Fruit fly (Drosophila melanogaster) whole organism, embryonic: ENCODE measurements around the gene CG31431.

ENCODE experiments used
- Atf3 ChIP-seq: fragments of 200-800 bp; sonication (Bioruptor generic); optimal IDR thresholded peaks from 3 replicates; lab custom pipeline; 2016; ENCODE audit warnings: missing biosample characterization, missing genetic modification characterization
- CG1233 ChIP-seq: fragments of 200-800 bp; sonication (Bioruptor generic); optimal IDR thresholded peaks from 4 replicates; lab custom pipeline; 2018; ENCODE audit warnings: missing biosample characterization, mild to moderate bottlenecking, missing genetic modification characterization
- CG13296 ChIP-seq: fragments of 200-800 bp; sonication (Bioruptor generic); optimal IDR thresholded peaks from 3 replicates; lab custom pipeline; 2018; ENCODE audit warnings: missing biosample characterization, mild to moderate bottlenecking, missing genetic modification characterization
- CG14965 ChIP-seq: fragments of 200-800 bp; sonication (Bioruptor generic); optimal IDR thresholded peaks from 2 replicates; lab custom pipeline; 2016; ENCODE audit warnings: missing biosample characterization, missing genetic modification characterization, borderline replicate concordance
- CG17802 ChIP-seq: fragments of 200-800 bp; sonication (Bioruptor generic); optimal IDR thresholded peaks from 2 replicates; lab custom pipeline; 2018; ENCODE audit warnings: missing biosample characterization, mild to moderate bottlenecking, missing genetic modification characterization, moderate library complexity
- CG18599 ChIP-seq: fragments of 200-800 bp; sonication (Bioruptor generic); optimal IDR thresholded peaks from 3 replicates; lab custom pipeline; 2017; ENCODE audit warnings: missing biosample characterization, missing genetic modification characterization, mild to moderate bottlenecking, moderate library complexity, missing genetic modification reagents
- CG2202 ChIP-seq: fragments of 200-800 bp; sonication (Bioruptor generic); optimal IDR thresholded peaks from 2 replicates; lab custom pipeline; 2018; ENCODE audit warnings: missing biosample characterization, mild to moderate bottlenecking, missing genetic modification characterization
- CG2875 ChIP-seq: fragments of 200-800 bp; sonication (Bioruptor generic); optimal IDR thresholded peaks from 2 replicates; lab custom pipeline; 2017; ENCODE audit warnings: missing biosample characterization, mild to moderate bottlenecking, missing genetic modification characterization, missing genetic modification reagents
- CG30020 ChIP-seq: fragments of 200-800 bp; optimal IDR thresholded peaks from 2 replicates; lab custom pipeline; 2019; ENCODE audit warnings: missing biosample characterization, mild to moderate bottlenecking, missing genetic modification characterization, moderate library complexity
- CG3847 ChIP-seq: fragments of 200-800 bp; sonication (Bioruptor generic); IDR thresholded peaks from 2 replicates; pipeline ENCODE4 v1.3.6; 2022; ENCODE audit warnings: missing biosample characterization, missing genetic modification characterization
- CG4282 ChIP-seq: fragments of 200-800 bp; sonication (Bioruptor generic); optimal IDR thresholded peaks from 2 replicates; lab custom pipeline; 2016; ENCODE audit warnings: missing biosample characterization, missing genetic modification characterization
- CG4617 ChIP-seq: fragments of 200-800 bp; sonication (Bioruptor generic); optimal IDR thresholded peaks from 3 replicates; lab custom pipeline; 2016; ENCODE audit warnings: missing biosample characterization, missing genetic modification characterization, borderline replicate concordance
- CG6272 ChIP-seq: fragments of 200-800 bp; sonication (Bioruptor generic); IDR thresholded peaks from 2 replicates; pipeline ENCODE4 v1.3.6; 2022; ENCODE audit warnings: missing biosample characterization, missing genetic modification characterization
- CG6683 ChIP-seq: fragments of 200-800 bp; sonication (Bioruptor generic); optimal IDR thresholded peaks from 2 replicates; lab custom pipeline; 2017; ENCODE audit warnings: missing biosample characterization, mild to moderate bottlenecking, missing genetic modification characterization, missing genetic modification reagents
- CG8388 ChIP-seq: fragments of 200-800 bp; sonication (Bioruptor generic); optimal IDR thresholded peaks from 2 replicates; lab custom pipeline; 2019; ENCODE audit warnings: missing biosample characterization, mild to moderate bottlenecking, missing genetic modification characterization, moderate library complexity
- CG9876 ChIP-seq: fragments of 200-800 bp; sonication (Bioruptor generic); optimal IDR thresholded peaks from 2 replicates; lab custom pipeline; 2016; ENCODE audit warnings: missing biosample characterization, missing genetic modification characterization
- CkIIα-i1 ChIP-seq: fragments of 200-800 bp; sonication (Bioruptor generic); IDR thresholded peaks from 2 replicates; pipeline ENCODE4 v1.3.6; 2022; ENCODE audit warnings: missing biosample characterization, missing genetic modification characterization
- D ChIP-seq, 2 experiments: fragments of 200-800 bp in 1 of 2; fragments of >200 bp in 1 of 2; sonication (Bioruptor generic) in 1 of 2; optimal IDR thresholded peaks; 2 replicates in 1 of 2; 3 replicates in 1 of 2; lab custom pipeline; 2017; ENCODE audit warnings: mild to moderate bottlenecking in 1 of 2, missing biosample characterization in 1 of 2, missing genetic modification characterization in 1 of 2, missing genetic modification reagents in 1 of 2
- Dbx ChIP-seq: fragments of 200-800 bp; sonication (Bioruptor generic); IDR thresholded peaks from 3 replicates; pipeline ENCODE4 v1.3.6; 2022; ENCODE audit warnings: missing biosample characterization, missing genetic modification characterization
- Dll ChIP-seq: fragments of 200-800 bp; sonication (Bioruptor generic); IDR thresholded peaks from 4 replicates; pipeline ENCODE4 v1.3.6; 2022; ENCODE audit warnings: missing biosample characterization, missing genetic modification characterization; ENCODE audit not compliant: partially characterized antibody
- Elba2 ChIP-seq: fragments of 200-800 bp; sonication (Bioruptor generic); optimal IDR thresholded peaks from 3 replicates; lab custom pipeline; 2016; ENCODE audit warnings: missing biosample characterization, missing genetic modification characterization
- Ets97D ChIP-seq: fragments of 200-800 bp; sonication (Bioruptor generic); optimal IDR thresholded peaks from 3 replicates; lab custom pipeline; 2016; ENCODE audit warnings: missing biosample characterization, missing genetic modification characterization
- Fer1 ChIP-seq: fragments of 200-800 bp; sonication (Bioruptor generic); optimal IDR thresholded peaks from 2 replicates; lab custom pipeline; 2017; ENCODE audit warnings: missing biosample characterization, mild to moderate bottlenecking, missing genetic modification characterization
- Gsc ChIP-seq: fragments of 200-800 bp; sonication (Bioruptor generic); IDR thresholded peaks from 2 replicates; pipeline ENCODE4 v1.3.6; 2022; ENCODE audit warnings: missing biosample characterization, missing genetic modification characterization
- MBD-R2 ChIP-seq: fragments of 200-800 bp; sonication (Bioruptor generic); IDR thresholded peaks from 2 replicates; pipeline ENCODE4 v1.3.6; 2022; ENCODE audit warnings: missing biosample characterization, missing genetic modification characterization
- Mes4 ChIP-seq: fragments of 200-800 bp; sonication (Bioruptor generic); optimal IDR thresholded peaks from 2 replicates; lab custom pipeline; 2016; ENCODE audit warnings: missing biosample characterization, missing genetic modification characterization
- Oaz ChIP-seq: fragments of 200-800 bp; sonication (Bioruptor generic); IDR thresholded peaks from 2 replicates; pipeline ENCODE4 v1.3.6; 2022; ENCODE audit warnings: missing biosample characterization, missing genetic modification characterization
- Pdp1 ChIP-seq, 2 experiments: fragments of 200-800 bp; sonication (Bioruptor generic); optimal IDR thresholded peaks; 3 replicates each; lab custom pipeline; 2016; ENCODE audit warnings: missing biosample characterization in 2 of 2, missing genetic modification characterization in 2 of 2, mild to moderate bottlenecking in 1 of 2, moderate library complexity in 1 of 2
- Side ChIP-seq: fragments of 200-800 bp; sonication (Bioruptor generic); optimal IDR thresholded peaks from 2 replicates; lab custom pipeline; 2016; ENCODE audit warnings: missing biosample characterization, missing genetic modification characterization
- br ChIP-seq: fragments of >200 bp; optimal IDR thresholded peaks from 2 replicates; lab custom pipeline; 2017
- cato ChIP-seq: fragments of 200-800 bp; sonication (Bioruptor generic); optimal IDR thresholded peaks from 2 replicates; lab custom pipeline; 2016; ENCODE audit warnings: missing biosample characterization, missing genetic modification characterization, borderline replicate concordance
- cwo ChIP-seq: fragments of 200-800 bp; sonication (Bioruptor generic); optimal IDR thresholded peaks from 3 replicates; lab custom pipeline; 2017; ENCODE audit warnings: missing biosample characterization, missing genetic modification characterization, mild to moderate bottlenecking, moderate library complexity, missing genetic modification reagents
- dpn ChIP-seq, 2 experiments: fragments of 200-800 bp; sonication (Bioruptor generic); optimal IDR thresholded peaks; 3 replicates each; lab custom pipeline; 2016; ENCODE audit warnings: missing biosample characterization in 2 of 2, missing genetic modification characterization in 2 of 2
- dysf ChIP-seq: fragments of 200-800 bp; sonication (Bioruptor generic); IDR thresholded peaks from 3 replicates; pipeline ENCODE4 v1.3.6; 2022; ENCODE audit warnings: missing biosample characterization, missing genetic modification characterization
- eyg ChIP-seq: fragments of 200-800 bp; sonication (Bioruptor generic); optimal IDR thresholded peaks from 3 replicates; lab custom pipeline; 2016; ENCODE audit warnings: missing biosample characterization, missing genetic modification characterization
- gcm ChIP-seq: fragments of 200-800 bp; sonication (Bioruptor generic); optimal IDR thresholded peaks from 2 replicates; lab custom pipeline; 2019; ENCODE audit warnings: missing biosample characterization, mild to moderate bottlenecking, missing genetic modification characterization, moderate library complexity
- hth ChIP-seq: fragments of >200 bp; optimal IDR thresholded peaks from 2 replicates; lab custom pipeline; 2017; ENCODE audit warnings: inconsistent platforms
- ind ChIP-seq: fragments of 200-800 bp; sonication (Bioruptor generic); optimal IDR thresholded peaks from 3 replicates; lab custom pipeline; 2016; ENCODE audit warnings: missing biosample characterization, missing genetic modification characterization
- kni ChIP-seq: fragments of 200-800 bp; sonication (Bioruptor generic); optimal IDR thresholded peaks from 3 replicates; lab custom pipeline; 2017; ENCODE audit warnings: mild to moderate bottlenecking, missing biosample characterization, missing genetic modification reagents, missing genetic modification characterization
- nmo ChIP-seq: fragments of 200-800 bp; sonication (Bioruptor generic); optimal IDR thresholded peaks from 2 replicates; lab custom pipeline; 2018; ENCODE audit warnings: missing biosample characterization, mild to moderate bottlenecking, missing genetic modification characterization, moderate library complexity
- odd ChIP-seq: fragments of 200-800 bp; sonication (Bioruptor generic); optimal IDR thresholded peaks from 2 replicates; lab custom pipeline; 2017; ENCODE audit warnings: missing biosample characterization, mild to moderate bottlenecking, missing genetic modification characterization
- pita ChIP-seq: fragments of 200-800 bp; sonication (Bioruptor generic); optimal IDR thresholded peaks from 2 replicates; lab custom pipeline; 2017; ENCODE audit warnings: missing biosample characterization, mild to moderate bottlenecking, missing genetic modification characterization
- row ChIP-seq: fragments of 200-800 bp; sonication (Bioruptor generic); IDR thresholded peaks from 3 replicates; pipeline ENCODE4 v1.3.6; 2022; ENCODE audit warnings: missing biosample characterization, missing genetic modification characterization
- sd ChIP-seq: fragments of 200-800 bp; sonication (Bioruptor generic); optimal IDR thresholded peaks from 3 replicates; lab custom pipeline; 2018; ENCODE audit warnings: missing biosample characterization, mild to moderate bottlenecking, missing genetic modification characterization, moderate library complexity
- sna ChIP-seq: fragments of 200-800 bp; sonication (Bioruptor generic); IDR thresholded peaks from 2 replicates; pipeline ENCODE4 v1.3.6; 2022; ENCODE audit warnings: missing biosample characterization, missing genetic modification characterization; ENCODE audit not compliant: partially characterized antibody
- trem ChIP-seq: fragments of 200-800 bp; optimal IDR thresholded peaks from 3 replicates; lab custom pipeline; 2019; ENCODE audit warnings: missing biosample characterization, mild to moderate bottlenecking, missing genetic modification characterization, moderate library complexity
- vfl ChIP-seq: fragments of 200-800 bp; sonication (Bioruptor generic); optimal IDR thresholded peaks from 2 replicates; lab custom pipeline; 2016; ENCODE audit warnings: missing biosample characterization, missing genetic modification characterization
- z ChIP-seq: fragments of 200-800 bp; sonication (Bioruptor generic); IDR thresholded peaks from 3 replicates; pipeline ENCODE4 v1.3.6; 2022; ENCODE audit warnings: missing biosample characterization, missing genetic modification characterization
- zen2 ChIP-seq: fragments of 200-800 bp; sonication (Bioruptor generic); IDR thresholded peaks from 3 replicates; pipeline ENCODE4 v1.3.6; 2022; ENCODE audit warnings: missing biosample characterization, missing genetic modification characterization; ENCODE audit not compliant: partially characterized antibody
- zf30C ChIP-seq: fragments of 200-800 bp; sonication (Bioruptor generic); optimal IDR thresholded peaks from 3 replicates; lab custom pipeline; 2018; ENCODE audit warnings: missing biosample characterization, mild to moderate bottlenecking, missing genetic modification characterization

CG31431 gene

DNA sequence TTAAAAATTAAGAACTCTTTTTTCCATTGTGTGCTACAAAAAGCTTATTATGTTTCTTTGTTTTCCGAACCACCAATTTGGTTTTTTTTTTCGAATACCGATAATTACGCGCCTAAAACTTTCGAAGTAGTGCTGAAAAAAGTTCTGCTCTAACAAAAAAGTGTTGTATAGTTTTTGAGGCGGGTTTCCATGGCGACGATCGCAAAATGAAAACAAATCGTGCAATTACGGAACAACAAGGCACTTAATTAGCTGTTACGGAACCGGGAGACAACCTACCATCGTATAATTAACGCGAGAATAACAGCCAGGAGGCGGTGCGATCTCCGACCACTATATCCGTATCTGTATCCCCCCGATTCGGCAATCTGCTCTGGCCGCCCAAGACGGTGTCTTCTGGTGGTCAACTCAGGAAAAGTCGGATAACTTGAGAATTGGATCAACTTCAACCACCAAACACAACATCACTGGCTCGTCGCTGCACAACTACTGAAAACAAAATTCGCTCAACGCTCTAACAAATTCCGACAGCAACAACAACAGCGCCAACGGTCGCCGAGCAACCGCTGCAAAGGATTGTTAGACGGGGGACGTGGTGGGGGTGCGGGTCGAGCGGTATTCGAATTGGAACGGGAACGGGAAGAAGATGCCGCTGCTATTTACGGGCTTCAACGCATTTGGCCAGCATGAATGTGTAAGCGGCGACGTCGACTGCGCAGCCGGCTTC, 16.5 kb downstream of the CG31431 start, which contains the start of the genes CG6678 and dnd (continued):
- TF ChIP-seq trem (tag; lab: Kevin White, UChicago) (no peak), CG1233 (no peak), sd (tag; lab: Kevin White, UChicago) (no peak), cato (no peak), Mes4 (GFP tag; lab: Kevin White, UChicago) (no peak), CG8388 (GFP tag; lab: Kevin White, UChicago) (no peak), Side (GFP tag; lab: Kevin White, UChicago) (no peak), CG6272 (GFP tag; lab: Robert Waterston, UW) (no peak), z (GFP tag; lab: Robert Waterston, UW) (no peak), vfl (no peak), nmo (GFP tag; lab: Kevin White, UChicago) (no peak), Elba2 (GFP tag; lab: Kevin White, UChicago) (no peak), kni (peak; percentile 36), Atf3 (GFP tag; lab: Kevin White, UChicago) (no peak), CG13296 (GFP tag; lab: Kevin White, UChicago) (no peak), CG4617 (no peak), Ets97D (GFP tag; lab: Kevin White, UChicago) (no peak), zen2 (GFP tag; lab: Robert Waterston, UW) (no peak), CG2202 (tag; lab: Kevin White, UChicago) (no peak), Oaz (GFP tag; lab: Robert Waterston, UW) (no peak), zf30C (GFP tag; lab: Kevin White, UChicago) (no peak), CG2875 (GFP tag; lab: Kevin White, UChicago) (no peak), CG6683 (no peak), dpn (GFP tag; optimal IDR thresholded peaks at IDR 0.05; lab: Kevin White, UChicago) (no peak), Gsc (GFP tag; lab: Robert Waterston, UW) (no peak), cwo (no peak), Dbx (GFP tag; lab: Robert Waterston, UW) (no peak), dysf (GFP tag; lab: Robert Waterston, UW) (no peak), CkIIα-i1 (GFP tag; lab: Robert Waterston, UW) (no peak), sna (GFP tag; lab: Robert Waterston, UW) (no peak), CG4282 (GFP tag; lab: Kevin White, UChicago) (no peak), CG30020 (tag; lab: Kevin White, UChicago) (no peak), hth (lab: Kevin White, UChicago) (no peak), CG18599 (GFP tag; lab: Kevin White, UChicago) (no peak), CG3847 (GFP tag; lab: Robert Waterston, UW) (no peak), CG14965 (no peak), gcm (no peak), pita (no peak), row (GFP tag; lab: Robert Waterston, UW) (no peak), D (optimal IDR thresholded peaks at IDR 0.05; lab: Kevin White, UChicago) (no peak), D (GFP tag; optimal IDR thresholded peaks at IDR 0.05; lab: Kevin White, UChicago) (no peak), ind (no peak), MBD-R2 (GFP tag; lab: Robert Waterston, UW) (peak; percentile 35), CG17802 (no peak), CG9876 (GFP tag; lab: Kevin White, UChicago) (no peak), br (lab: Kevin White, UChicago) (no peak), eyg (no peak), Dll (GFP tag; lab: Robert Waterston, UW) (peak; percentile 37; the same call in 1 of the 4 replicates), odd (GFP tag; lab: Kevin White, UChicago) (no peak), Pdp1 (GFP tag; optimal IDR thresholded peaks at IDR 0.05; lab: Kevin White, UChicago) (peak in 1 of 2 experiments; percentile 81), Fer1 (GFP tag; lab: Kevin White, UChicago) (no peak)
